Worm (Caenorhabditis elegans): ENCODE results near the gene amt-1.

ce11 chrX:4532160-4532741 lies 39.0 kb upstream of the amt-1 start, which contains the start of gene nhr-35:
- no peak for TF ChIP-seq unc-130 (GFP tag; optimal IDR thresholded peaks at IDR 0.05)
- no peak for TF ChIP-seq lin-35 (GFP tag; optimal IDR thresholded peaks at IDR 0.05)
- TF ChIP-seq mcd-1 (GFP tag; IDR thresholded peaks at IDR 0.05) = peak; percentile 38; the same call in 1 of the 2 replicates
- TF ChIP-seq lsy-27 (tag; optimal IDR thresholded peaks at IDR 0.05; ENCODE audit: borderline replicate concordance, insufficient read depth) = no peak
- no peak for TF ChIP-seq snpc-4 (GFP tag; optimal IDR thresholded peaks at IDR 0.05)
- peak in 3 of 4 experiments; percentile 33 to 46 (median 44) for TF ChIP-seq snpc-4 (tag; optimal IDR thresholded peaks at IDR 0.05)
- TF ChIP-seq Y95B8A.8 (GFP tag; IDR thresholded peaks at IDR 0.05) = no peak
- TF ChIP-seq mxl-1 (tag; optimal IDR thresholded peaks at IDR 0.05) = no peak
- TF ChIP-seq F37B4.10 (GFP tag; IDR thresholded peaks at IDR 0.05) = no peak
- TF ChIP-seq unc-62 (GFP tag; optimal IDR thresholded peaks at IDR 0.05) = peak; percentile 94
- peak; percentile 66 for TF ChIP-seq tlf-1 (GFP tag; optimal IDR thresholded peaks at IDR 0.05)
- peak; percentile 100 for TF ChIP-seq nhr-80 (tag; optimal IDR thresholded peaks at IDR 0.05)
- TF ChIP-seq attf-5 (GFP tag; optimal IDR thresholded peaks at IDR 0.05) = peak; percentile 63
- no peak for TF ChIP-seq lag-1 (GFP tag; IDR thresholded peaks at IDR 0.05)
